Worm (Caenorhabditis elegans) whole organism, L4/young adult: Measurements from ENCODE around the gene F56D6.23.

Source experiments
- W03F9.2 ChIP-seq: fragments of 150-350 bp; optimal IDR thresholded peaks from 2 replicates; lab custom pipeline; 2014; ENCODE audit warnings: missing biosample characterization, missing genetic modification characterization
- dao-5 ChIP-seq: sonication (generic microtip); optimal IDR thresholded peaks from 2 replicates; lab custom pipeline; 2016; ENCODE audit warnings: missing genotype, missing genetic modification characterization, moderate library complexity, missing compliant biosample characterization
- him-1 ChIP-seq: sonication (generic microtip); optimal IDR thresholded peaks from 2 replicates; lab custom pipeline; 2016; ENCODE audit warnings: missing genotype, missing genetic modification reagents, missing genetic modification characterization, missing compliant biosample characterization

DNA sequence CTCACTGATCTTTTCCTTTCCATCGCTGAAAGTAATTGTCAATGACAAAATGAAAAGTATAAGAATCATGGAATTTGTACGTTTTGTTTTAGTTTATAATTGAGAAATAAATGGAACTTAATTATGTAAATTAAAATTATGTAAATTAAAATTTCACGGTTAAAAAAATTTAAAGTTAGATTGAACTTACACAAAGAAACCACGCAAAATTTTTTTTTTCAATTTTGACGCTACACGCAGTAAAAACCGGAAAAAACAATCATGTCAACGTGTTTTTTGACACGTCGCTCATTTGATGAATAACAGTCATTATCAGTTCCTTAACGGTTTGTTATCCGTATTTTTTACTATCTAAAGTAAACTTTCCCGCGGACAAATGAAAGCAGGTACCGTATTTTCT is 37.1 kb upstream of the F56D6.23 start, which contains the start of the genes F37C4.8 and oac-23:
- TF ChIP-seq dao-5 (tag; lab: Kevin White, UChicago) (no peak), W03F9.2 (no peak), him-1 (tag; lab: Kevin White, UChicago) (no peak)
